Worm (Caenorhabditis elegans) whole organism, early embryonic: ENCODE data around the gene Y94H6A.2.

Experiments used
- B0310.2 ChIP-seq: sonication (generic microtip); optimal IDR thresholded peaks from 2 replicates; lab custom pipeline; 2016; ENCODE audit warnings: mild to moderate bottlenecking, missing genetic modification characterization, missing compliant biosample characterization
- F13C5.2 ChIP-seq: sonication (generic microtip); optimal IDR thresholded peaks from 2 replicates; lab custom pipeline; 2017; ENCODE audit warnings: mild to moderate bottlenecking, missing genetic modification characterization, inconsistent platforms, missing compliant biosample characterization
- aly-1 ChIP-seq: sonication (generic microtip); optimal IDR thresholded peaks from 2 replicates; lab custom pipeline; 2016; ENCODE audit warnings: missing genetic modification characterization, missing compliant biosample characterization
- ama-1 ChIP-seq: fragments of 150-350 bp; optimal IDR thresholded peaks from 2 replicates; lab custom pipeline; 2014
- ceh-36 ChIP-seq: sonication (generic microtip); optimal IDR thresholded peaks from 2 replicates; lab custom pipeline; 2016; ENCODE audit warnings: missing genetic modification characterization, inconsistent platforms, missing compliant biosample characterization
- ets-7 ChIP-seq: sonication (generic microtip); optimal IDR thresholded peaks from 2 replicates; lab custom pipeline; 2016; ENCODE audit warnings: missing genotype, missing genetic modification characterization, missing compliant biosample characterization
- flt-1 ChIP-seq: fragments of 200-800 bp; sonication (Bioruptor generic); IDR thresholded peaks from 2 replicates; pipeline ENCODE4 v1.3.6; 2022; ENCODE audit warnings: missing genetic modification characterization, missing compliant biosample characterization
- hmbx-1 ChIP-seq: sonication (generic microtip); optimal IDR thresholded peaks from 2 replicates; lab custom pipeline; 2016; ENCODE audit warnings: mild to moderate bottlenecking, missing genetic modification characterization, missing compliant biosample characterization
- hnd-1 ChIP-seq: sonication (generic microtip); optimal IDR thresholded peaks from 2 replicates; lab custom pipeline; 2016; ENCODE audit warnings: missing genetic modification characterization, missing compliant biosample characterization
- pes-1 ChIP-seq: fragments of 200-800 bp; sonication (Bioruptor generic); IDR thresholded peaks from 2 replicates; pipeline ENCODE4 v1.3.6; 2022; ENCODE audit warnings: missing genetic modification reagents, missing genetic modification characterization, missing compliant biosample characterization
- scrt-1 ChIP-seq: fragments of 200-800 bp; sonication (Bioruptor generic); IDR thresholded peaks from 2 replicates; pipeline ENCODE4 v1.3.6; 2022; ENCODE audit warnings: missing genetic modification characterization, missing compliant biosample characterization
- tbx-11 ChIP-seq: fragments of 200-800 bp; sonication (Bioruptor generic); IDR thresholded peaks from 2 replicates; pipeline ENCODE4 v1.3.6; 2022; ENCODE audit warnings: missing genetic modification characterization, missing compliant biosample characterization

DNA sequence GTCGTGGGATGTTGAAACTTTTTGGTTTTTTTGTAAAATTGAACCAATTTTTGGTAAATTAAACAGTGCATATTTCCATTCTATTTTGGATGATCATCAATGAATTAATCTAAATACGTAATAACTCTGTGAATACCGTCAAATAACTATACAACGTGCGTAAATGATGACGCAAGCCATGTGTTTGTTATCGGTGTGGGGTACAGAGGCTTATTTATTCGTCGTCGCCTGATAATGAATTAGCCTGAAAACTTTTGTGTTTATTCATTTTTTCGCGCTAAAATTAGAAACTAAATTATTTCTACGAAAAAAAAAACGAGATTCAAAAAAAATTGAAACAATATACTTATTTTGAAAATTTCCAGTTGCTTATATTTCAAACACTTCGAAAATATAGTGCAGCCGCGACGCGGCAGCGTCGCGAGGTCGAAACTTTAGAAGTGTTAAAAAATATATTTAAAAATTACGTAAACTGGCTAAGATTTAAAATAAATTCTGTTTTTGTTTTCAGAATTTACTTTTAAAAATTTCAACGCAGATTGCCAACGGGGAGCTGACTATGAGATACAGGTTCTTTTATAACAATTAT lies 18.9 kb downstream of the Y94H6A.2 start:
- TF ChIP-seq hmbx-1 (tag; lab: Kevin White, UChicago) (no peak), ets-7 (tag; lab: Kevin White, UChicago) (no peak), scrt-1 (GFP tag; lab: Robert Waterston, UW) (no peak), flt-1 (GFP tag; lab: Robert Waterston, UW) (no peak), ama-1 (lab: Kevin White, UChicago) (no peak), B0310.2 (tag; lab: Kevin White, UChicago) (no peak), tbx-11 (GFP tag; lab: Robert Waterston, UW) (no peak), ceh-36 (tag; lab: Kevin White, UChicago) (no peak), F13C5.2 (tag; lab: Kevin White, UChicago) (no peak), pes-1 (GFP tag; lab: Robert Waterston, UW) (no peak), hnd-1 (tag; lab: Kevin White, UChicago) (no peak), aly-1 (tag; lab: Kevin White, UChicago) (no peak)
